Fruit fly (Drosophila melanogaster): ENCODE measurements around the gene CG33687.

- TF ChIP-seq fd96Ca (GFP tag; IDR thresholded peaks at IDR 0.05) = no peak
- TF ChIP-seq Pif1B (GFP tag; optimal IDR thresholded peaks at IDR 0.05) = no peak
- TF ChIP-seq CG15710 (tag; optimal IDR thresholded peaks at IDR 0.05) = no peak
- no peak for TF ChIP-seq CG17806 (tag; optimal IDR thresholded peaks at IDR 0.05)
- TF ChIP-seq CG34367 (tag; optimal IDR thresholded peaks at IDR 0.05) = no peak
- no peak for TF ChIP-seq D1 (tag; optimal IDR thresholded peaks at IDR 0.05)
- no peak for TF ChIP-seq rn (GFP tag; IDR thresholded peaks at IDR 0.05)
- no peak for TF ChIP-seq Pif1A (GFP tag; optimal IDR thresholded peaks at IDR 0.05)
- no peak for TF ChIP-seq Snoo (tag; optimal IDR thresholded peaks at IDR 0.05)
- no peak for TF ChIP-seq CG9948 (tag; optimal IDR thresholded peaks at IDR 0.05)
- no peak for TF ChIP-seq Ets98B (GFP tag; IDR thresholded peaks at IDR 0.05)
- TF ChIP-seq CG13204 (GFP tag; optimal IDR thresholded peaks at IDR 0.05) = no peak
Measured at dm6 chr3L:16221278-16221677, 23.6 kb downstream of the CG33687 start.

Data from whole organism, pupa.